Worm (Caenorhabditis elegans) whole organism, L4 larva: Measurements from ENCODE around the gene C14A4.7.

ENCODE experiments used
- aly-2 ChIP-seq: sonication (generic microtip); optimal IDR thresholded peaks from 2 replicates; lab custom pipeline; 2018; ENCODE audit warnings: missing biosample characterization, missing genetic modification characterization
- egl-27 ChIP-seq: sonication (generic microtip); optimal IDR thresholded peaks from 3 replicates; lab custom pipeline; 2017; ENCODE audit warnings: missing biosample characterization, missing genetic modification reagents, missing genetic modification characterization
- fkh-10 ChIP-seq: fragments of 150-350 bp; optimal IDR thresholded peaks from 2 replicates; lab custom pipeline; 2014; ENCODE audit warnings: missing biosample characterization, missing genetic modification reagents, missing genetic modification characterization
- hlh-11 ChIP-seq: fragments of 200-800 bp; sonication (Bioruptor generic); optimal IDR thresholded peaks from 2 replicates; lab custom pipeline; 2018; ENCODE audit warnings: mild to moderate bottlenecking, missing genetic modification characterization, missing compliant biosample characterization
- lir-3 ChIP-seq: sonication (generic microtip); optimal IDR thresholded peaks from 2 replicates; lab custom pipeline; 2016; ENCODE audit warnings: mild to moderate bottlenecking, missing genetic modification characterization, missing compliant biosample characterization
- nhr-10 ChIP-seq: fragments of 150-350 bp; optimal IDR thresholded peaks from 2 replicates; lab custom pipeline; 2014; ENCODE audit warnings: missing biosample characterization, missing genetic modification characterization
- pha-4 ChIP-seq, 2 experiments: fragments of 150-350 bp in 1 of 2; fragments of 200-800 bp in 1 of 2; sonication (Bioruptor generic) in 1 of 2; IDR thresholded peaks in 1 of 2; optimal IDR thresholded peaks in 1 of 2; 2 replicates each; pipeline versions ENCODE4 v1.3.6 to Lab custom; 2014 to 2022; ENCODE audit warnings: missing genetic modification characterization in 2 of 2, missing genetic modification reagents in 2 of 2, missing biosample characterization in 1 of 2, missing compliant biosample characterization in 1 of 2
- snpc-4 ChIP-seq: fragments of 150-350 bp; optimal IDR thresholded peaks from 2 replicates; lab custom pipeline; 2014; ENCODE audit warnings: missing biosample characterization, missing genetic modification characterization
- unc-130 ChIP-seq: sonication (generic microtip); optimal IDR thresholded peaks from 2 replicates; lab custom pipeline; 2016; ENCODE audit warnings: missing genetic modification reagents, missing genetic modification characterization, missing compliant biosample characterization
- vab-7 ChIP-seq: fragments of 200-800 bp; sonication (Bioruptor generic); IDR thresholded peaks from 2 replicates; pipeline ENCODE4 v1.3.6; 2022; ENCODE audit warnings: missing genetic modification reagents, missing genetic modification characterization, missing compliant biosample characterization
- zip-11 ChIP-seq: fragments of 200-800 bp; sonication (Bioruptor generic); IDR thresholded peaks from 2 replicates; pipeline ENCODE4 v1.3.6; 2022; ENCODE audit warnings: missing genetic modification characterization, missing compliant biosample characterization

- TF ChIP-seq hlh-11 (tag; lab: Kevin White, UChicago) (no peak), unc-130 (GFP tag; lab: Kevin White, UChicago) (no peak), zip-11 (GFP tag; lab: Robert Waterston, UW) (no peak), fkh-10 (GFP tag; lab: Kevin White, UChicago) (no peak), aly-2 (tag; lab: Kevin White, UChicago) (no peak), vab-7 (no peak), lir-3 (no peak), nhr-10 (tag; lab: Kevin White, UChicago) (no peak), snpc-4 (tag; lab: Kevin White, UChicago) (no peak), pha-4 (GFP tag; IDR thresholded peaks at IDR 0.05; lab: Robert Waterston, UW) (no peak), pha-4 (tag; optimal IDR thresholded peaks at IDR 0.05; lab: Kevin White, UChicago) (no peak), egl-27 (no peak)
These were observed 2.0 kb downstream of the C14A4.7 start for ce11 chrII:10594312-10594711.
